Worm (Caenorhabditis elegans): ENCODE measurements around the gene T16A1.4.

DNA sequence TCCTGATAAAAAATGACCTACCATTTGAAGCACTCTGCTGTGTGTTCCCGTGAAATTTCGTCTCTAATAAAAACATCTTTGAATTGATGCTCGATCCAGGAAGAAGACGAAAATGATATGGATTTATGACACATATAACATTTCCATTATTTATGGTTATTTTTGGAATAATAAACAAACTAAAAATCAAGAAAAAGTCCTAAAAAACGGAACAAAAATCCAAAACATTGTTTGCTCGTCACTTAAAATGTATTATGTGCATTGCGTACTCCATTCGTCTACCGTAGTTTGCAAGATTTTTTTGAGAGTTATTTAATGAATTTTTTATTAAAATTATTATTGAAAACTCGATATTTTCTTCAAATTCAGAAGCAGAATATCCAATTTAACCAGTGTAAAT, 38.9 kb upstream of the T16A1.4 start, which contains the start of gene bath-20:
- no peak for TF ChIP-seq him-1 (tag; optimal IDR thresholded peaks at IDR 0.05)
- TF ChIP-seq W03F9.2 (tag; optimal IDR thresholded peaks at IDR 0.05) = no peak
